Worm (Caenorhabditis elegans): Measurements from ENCODE around the gene ech-5.
A peak's percentile ranks its signal among the peaks of the same experiment; 100 is the strongest.
"Not testable (repeated sequence)": the region's sequence is repeated elsewhere in the genome, so short reads cannot be mapped to it uniquely, and the experiment has no call there.

Gene ech-5

ce11 chrIV:804802-805201, 8.0 kb downstream of the ech-5 start, which contains the start of gene Y55F3BL.4:
Y55F3BL.4 (plus strand) TSS chrIV:805102.
- no peak for TF ChIP-seq ama-1 (optimal IDR thresholded peaks at IDR 0.05)
- TF ChIP-seq nhr-232 (tag; optimal IDR thresholded peaks at IDR 0.05) = no peak
- TF ChIP-seq ceh-22 (tag; optimal IDR thresholded peaks at IDR 0.05) = no peak
- TF ChIP-seq ceh-14 (tag; optimal IDR thresholded peaks at IDR 0.05) = no peak
- no peak for TF ChIP-seq K02D7.2 (tag; optimal IDR thresholded peaks at IDR 0.05)
- no peak for TF ChIP-seq unc-55 (GFP tag; optimal IDR thresholded peaks at IDR 0.05)
- no peak for TF ChIP-seq dve-1 (tag; optimal IDR thresholded peaks at IDR 0.05)
- no peak for TF ChIP-seq ahr-1 (tag; optimal IDR thresholded peaks at IDR 0.05)
- no peak for TF ChIP-seq rnt-1 (tag; optimal IDR thresholded peaks at IDR 0.05)
- no peak for TF ChIP-seq lin-11 (tag; optimal IDR thresholded peaks at IDR 0.05)
- no peak for TF ChIP-seq odd-2 (tag; optimal IDR thresholded peaks at IDR 0.05)
- TF ChIP-seq pha-2 (tag; optimal IDR thresholded peaks at IDR 0.05) = no peak
- no peak for TF ChIP-seq Y22D7AL.16 (tag; optimal IDR thresholded peaks at IDR 0.05)
- no peak for TF ChIP-seq tbx-7 (tag; optimal IDR thresholded peaks at IDR 0.05)
- TF ChIP-seq sdc-2 (tag; optimal IDR thresholded peaks at IDR 0.05) = no peak
- TF ChIP-seq ceh-34 (tag; optimal IDR thresholded peaks at IDR 0.05) = no peak
- TF ChIP-seq pha-4 (tag; optimal IDR thresholded peaks at IDR 0.05) = no peak
- TF ChIP-seq unc-42 (tag; optimal IDR thresholded peaks at IDR 0.05) = no peak

ce11 chrIV:805693-806092, 8.9 kb downstream of the ech-5 start:
- TF ChIP-seq ceh-48 (tag; optimal IDR thresholded peaks at IDR 0.05) (peak; percentile 27), ceh-45 (GFP tag; IDR thresholded peaks at IDR 0.05) (no peak)

- TF ChIP-seq pax-1 (tag; optimal IDR thresholded peaks at IDR 0.05) (no peak), ceh-9 (tag; optimal IDR thresholded peaks at IDR 0.05) (no peak), tbx-2 (tag; optimal IDR thresholded peaks at IDR 0.05) (no peak), syd-9 (tag; optimal IDR thresholded peaks at IDR 0.05) (no peak), hlh-6 (tag; optimal IDR thresholded peaks at IDR 0.05) (no peak), unc-3 (GFP tag; conservative IDR thresholded peaks at IDR 0.05) (no peak), unc-3 (tag; optimal IDR thresholded peaks at IDR 0.05) (no peak), ahr-1 (tag; optimal IDR thresholded peaks at IDR 0.05) (no peak), mec-3 (tag; optimal IDR thresholded peaks at IDR 0.05; ENCODE audit: borderline replicate concordance) (no peak), ceh-45 (GFP tag; IDR thresholded peaks at IDR 0.05) (no peak), unc-86 (tag; optimal IDR thresholded peaks at IDR 0.05) (no peak), ceh-18 (tag; optimal IDR thresholded peaks at IDR 0.05) (no peak), ama-1 (optimal IDR thresholded peaks at IDR 0.05) (no peak), pag-3 (tag; optimal IDR thresholded peaks at IDR 0.05; ENCODE audit: borderline replicate concordance) (no peak), ceh-31 (tag; optimal IDR thresholded peaks at IDR 0.05) (no peak), che-1 (tag; optimal IDR thresholded peaks at IDR 0.05) (no peak), rnt-1 (tag; optimal IDR thresholded peaks at IDR 0.05) (no peak), nhr-232 (tag; optimal IDR thresholded peaks at IDR 0.05) (no peak), ceh-24 (tag; optimal IDR thresholded peaks at IDR 0.05) (no peak), hlh-13 (GFP tag; optimal IDR thresholded peaks at IDR 0.05) (no peak), nfya-1 (tag; optimal IDR thresholded peaks at IDR 0.05) (no peak)
Measured at ce11 chrIV:807027-807516, 10.2 kb downstream of the ech-5 start, which contains the start of gene Y55F3BL.6. Y55F3BL.6 (minus strand) TSS chrIV:807077.

- peak; percentile 7 for TF ChIP-seq ceh-34 (tag; optimal IDR thresholded peaks at IDR 0.05)
- peak; percentile 56 for TF ChIP-seq C08G9.2 (tag; optimal IDR thresholded peaks at IDR 0.05)
- TF ChIP-seq ceh-2 (tag; optimal IDR thresholded peaks at IDR 0.05) = peak; percentile 20
- peak; percentile 58 for TF ChIP-seq ceh-31 (tag; optimal IDR thresholded peaks at IDR 0.05)
- peak; percentile 37 for TF ChIP-seq tbx-2 (tag; optimal IDR thresholded peaks at IDR 0.05)
- 0 out of 2 replicates have a peak, but pooled peaks have one; percentile 36 for TF ChIP-seq ceh-45 (GFP tag; IDR thresholded peaks at IDR 0.05)
- TF ChIP-seq unc-3 (GFP tag; conservative IDR thresholded peaks at IDR 0.05) = peak; percentile 23; the same call in 1 of the 2 replicates
- TF ChIP-seq unc-3 (tag; optimal IDR thresholded peaks at IDR 0.05) = not testable (repeated sequence)
- peak; percentile 16 for TF ChIP-seq rnt-1 (tag; optimal IDR thresholded peaks at IDR 0.05)
- TF ChIP-seq hlh-30 (tag; optimal IDR thresholded peaks at IDR 0.05; ENCODE audit: insufficient read depth) = peak; percentile 4
Measured at ce11 chrIV:813341-813740, 16.5 kb downstream of the ech-5 start.

Measured in whole organism, late embryonic.